Fruit fly (Drosophila melanogaster): ENCODE measurements around the gene Daxx.

Gene Daxx

DNA sequence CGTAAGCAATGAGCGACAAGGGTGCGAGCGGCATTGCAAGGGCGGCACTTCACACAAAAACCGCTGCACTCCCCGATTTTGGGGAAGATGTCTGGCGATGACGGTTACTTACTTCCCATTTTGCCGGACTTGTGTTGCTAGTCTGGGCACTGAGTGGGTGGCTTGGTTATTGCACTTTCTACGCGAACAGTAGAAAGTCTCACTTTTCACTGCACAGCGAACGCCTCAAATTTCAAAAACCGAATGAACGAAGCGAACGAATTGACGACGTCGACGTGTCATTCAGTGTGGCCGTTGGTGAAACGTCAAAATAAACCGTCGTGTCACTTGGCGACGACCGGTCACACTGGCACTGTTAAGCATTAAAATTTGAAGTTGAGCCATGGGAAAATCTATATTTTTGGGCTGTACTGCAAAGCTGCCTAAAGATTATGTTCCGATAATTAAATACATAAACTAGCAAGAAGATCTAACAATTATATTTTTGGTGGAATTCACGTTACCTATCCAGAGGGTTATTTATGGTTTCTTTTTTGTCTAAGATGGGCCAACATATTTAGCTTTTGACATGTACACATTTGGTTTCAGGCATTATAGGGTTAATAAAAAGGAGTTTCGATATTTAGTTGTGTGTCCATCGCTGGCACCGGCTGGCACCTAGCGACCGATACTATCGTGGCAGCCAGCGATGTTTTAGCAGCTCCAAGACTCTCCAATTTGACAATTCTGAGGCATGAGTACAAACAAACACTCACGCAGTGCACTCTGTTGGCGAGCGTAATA, at the start of gene Daxx, which contains the start of gene Sec61alpha:
TSS of gene Daxx (plus strand) at position 718 of the 783 bp plus-strand sequence.
TSS of gene Sec61alpha (minus strand) at position 364 of the 783 bp plus-strand sequence.
- TF ChIP-seq CHES-1-like (GFP tag; optimal IDR thresholded peaks at IDR 0.05), result peak; percentile 88
- TF ChIP-seq CG31441 (GFP tag; IDR thresholded peaks at IDR 0.05), result peak; percentile 67; the same call in 1 of the 2 replicates
- peak; percentile 83 for TF ChIP-seq crc (GFP tag; optimal IDR thresholded peaks at IDR 0.05)
- peak; percentile 90 for TF ChIP-seq CG8944 (GFP tag; optimal IDR thresholded peaks at IDR 0.05)
- TF ChIP-seq CG14710 (tag; optimal IDR thresholded peaks at IDR 0.05), result peak; percentile 90
- TF ChIP-seq p53 (GFP tag; optimal IDR thresholded peaks at IDR 0.05), result peak; percentile 84
- peak; percentile 81 for TF ChIP-seq HLH3B (GFP tag; IDR thresholded peaks at IDR 0.05)
- peak; percentile 94 for TF ChIP-seq pho (GFP tag; optimal IDR thresholded peaks at IDR 0.05)
- TF ChIP-seq Ravus (GFP tag; IDR thresholded peaks at IDR 0.05), result peak; percentile 45
- TF ChIP-seq tap (tag; optimal IDR thresholded peaks at IDR 0.05), result peak; percentile 33
- peak; percentile 76 for TF ChIP-seq dmrt99B (tag; optimal IDR thresholded peaks at IDR 0.05)
- TF ChIP-seq CG11456 (GFP tag; IDR thresholded peaks at IDR 0.05), result peak; percentile 89
- TF ChIP-seq CG42726 (GFP tag; IDR thresholded peaks at IDR 0.05; ENCODE audit: partially characterized antibody), result peak; percentile 100
- TF ChIP-seq CG2199 (GFP tag; IDR thresholded peaks at IDR 0.05), result peak; percentile 61; the same call in 1 of the 3 replicates
- peak; percentile 65 for TF ChIP-seq Mes4 (GFP tag; optimal IDR thresholded peaks at IDR 0.05)
- no peak for TF ChIP-seq pita (GFP tag; optimal IDR thresholded peaks at IDR 0.05)
- no peak for TF ChIP-seq Tbp (GFP tag; optimal IDR thresholded peaks at IDR 0.05)
- TF ChIP-seq Side (GFP tag; optimal IDR thresholded peaks at IDR 0.05), result peak; percentile 83
- peak; percentile 65 for TF ChIP-seq CG4328 (GFP tag; optimal IDR thresholded peaks at IDR 0.05)
- TF ChIP-seq dm (GFP tag; optimal IDR thresholded peaks at IDR 0.05), result peak; percentile 68
- no peak for TF ChIP-seq br (optimal IDR thresholded peaks at IDR 0.05)
- TF ChIP-seq Hmx (GFP tag; optimal IDR thresholded peaks at IDR 0.05), result peak; percentile 13
- peak; percentile 76 for TF ChIP-seq CG4404 (GFP tag; IDR thresholded peaks at IDR 0.05)
- TF ChIP-seq CG2678 (tag; optimal IDR thresholded peaks at IDR 0.05), result peak; percentile 87
- peak; percentile 98 for TF ChIP-seq CG2129 (GFP tag; IDR thresholded peaks at IDR 0.05; ENCODE audit: partially characterized antibody)
- peak; percentile 62 for TF ChIP-seq cwo (GFP tag; optimal IDR thresholded peaks at IDR 0.05)
- TF ChIP-seq corto (GFP tag; optimal IDR thresholded peaks at IDR 0.05), result peak; percentile 79
- TF ChIP-seq CG12071 (GFP tag; optimal IDR thresholded peaks at IDR 0.05), result peak; percentile 21
- peak; percentile 91 for TF ChIP-seq CG13624 (GFP tag; optimal IDR thresholded peaks at IDR 0.05)
- peak; percentile 49 for TF ChIP-seq Dp (GFP tag; optimal IDR thresholded peaks at IDR 0.05)
- TF ChIP-seq exex (tag; optimal IDR thresholded peaks at IDR 0.05), result peak; percentile 56
- TF ChIP-seq Nf-YB (GFP tag; optimal IDR thresholded peaks at IDR 0.05), result peak; percentile 37
- peak; percentile 19 for TF ChIP-seq CG2875 (GFP tag; optimal IDR thresholded peaks at IDR 0.05)
- peak; percentile 91 for TF ChIP-seq pnt (GFP tag; optimal IDR thresholded peaks at IDR 0.05)
- TF ChIP-seq Bdp1 (GFP tag; optimal IDR thresholded peaks at IDR 0.05), result peak; percentile 77
- TF ChIP-seq hkb (optimal IDR thresholded peaks at IDR 0.05), result peak; percentile 61
- peak; percentile 81 for TF ChIP-seq hkb (GFP tag; IDR thresholded peaks at IDR 0.05)
- peak; percentile 76 for TF ChIP-seq dati (GFP tag; IDR thresholded peaks at IDR 0.05)
- TF ChIP-seq Dref (GFP tag; IDR thresholded peaks at IDR 0.05), result peak; percentile 67
- no peak for TF ChIP-seq lov (optimal IDR thresholded peaks at IDR 0.05)
- 0 out of 3 replicates have a peak, but pooled peaks have one; percentile 61 for TF ChIP-seq lov (GFP tag; IDR thresholded peaks at IDR 0.05)
- TF ChIP-seq trh (GFP tag; optimal IDR thresholded peaks at IDR 0.05), result peak; percentile 65
- TF ChIP-seq insv (GFP tag; optimal IDR thresholded peaks at IDR 0.05), result peak in 1 of 2 experiments; percentile 69
- TF ChIP-seq Ets65A (GFP tag), result peak; percentile 98
- peak; percentile 86 for TF ChIP-seq esg (GFP tag; conservative IDR thresholded peaks at IDR 0.05)
- peak; percentile 50 for TF ChIP-seq CG33557 (GFP tag; optimal IDR thresholded peaks at IDR 0.05)
- peak; percentile 62; the same call in 2 of the 3 replicates for TF ChIP-seq CG11560 (tag; IDR thresholded peaks at IDR 0.05)
- TF ChIP-seq Bteb2 (GFP tag; optimal IDR thresholded peaks at IDR 0.05), result peak; percentile 82
- TF ChIP-seq nerfin-1 (tag; optimal IDR thresholded peaks at IDR 0.05), result peak; percentile 58
- peak; percentile 56 for TF ChIP-seq CG12769 (tag; optimal IDR thresholded peaks at IDR 0.05)

Data from whole organism, embryonic.